Fruit fly (Drosophila melanogaster): Measurements from ENCODE around the gene smg.
A peak's percentile ranks its signal among the peaks of the same experiment; 100 is the strongest.

smg gene

dm6 chr3L:9020436-9021370 is 22.9 kb upstream of the smg start:
- TF ChIP-seq kay (GFP tag; ENCODE audit: borderline replicate concordance): peak; percentile 54
- no peak for TF ChIP-seq CG5204 (GFP tag; optimal IDR thresholded peaks at IDR 0.05)

- TF ChIP-seq CG12768 (GFP tag; optimal IDR thresholded peaks at IDR 0.05): no peak
- no peak for TF ChIP-seq Mnt (GFP tag; optimal IDR thresholded peaks at IDR 0.05)
- TF ChIP-seq CG1620 (GFP tag; optimal IDR thresholded peaks at IDR 0.05): no peak
- no peak for TF ChIP-seq Crg-1 (GFP tag; optimal IDR thresholded peaks at IDR 0.05)
- TF ChIP-seq bab1 (GFP tag; optimal IDR thresholded peaks at IDR 0.05): no peak
- TF ChIP-seq ovo (GFP tag; optimal IDR thresholded peaks at IDR 0.05): no peak
- TF ChIP-seq toe (GFP tag; optimal IDR thresholded peaks at IDR 0.05): no peak
- TF ChIP-seq CG14711 (tag; optimal IDR thresholded peaks at IDR 0.05): no peak
- TF ChIP-seq Clk (GFP tag; optimal IDR thresholded peaks at IDR 0.05): no peak
- no peak for TF ChIP-seq CG5204 (GFP tag; optimal IDR thresholded peaks at IDR 0.05)
- no peak for TF ChIP-seq Hr96 (GFP tag; optimal IDR thresholded peaks at IDR 0.05)
- TF ChIP-seq tj (GFP tag; optimal IDR thresholded peaks at IDR 0.05): no peak
- TF ChIP-seq pad (GFP tag; optimal IDR thresholded peaks at IDR 0.05): no peak
- TF ChIP-seq CG33017 (tag; optimal IDR thresholded peaks at IDR 0.05): no peak
- no peak for TF ChIP-seq CG7045 (GFP tag; optimal IDR thresholded peaks at IDR 0.05)
- no peak for TF ChIP-seq cic (GFP tag; optimal IDR thresholded peaks at IDR 0.05)
- no peak for TF ChIP-seq kay (GFP tag; ENCODE audit: borderline replicate concordance)
- no peak for TF ChIP-seq CG7101 (tag; optimal IDR thresholded peaks at IDR 0.05)
- TF ChIP-seq CG11617 (GFP tag; optimal IDR thresholded peaks at IDR 0.05): no peak
- no peak for TF ChIP-seq cnc (optimal IDR thresholded peaks at IDR 0.05)
These were observed 21.4 kb upstream of the smg start, which contains the start of gene Doc2 for dm6 chr3L:9019196-9019662. Doc2 (minus strand) TSS chr3L:9019246.

dm6 chr3L:9017414-9017813 is 19.6 kb upstream of the smg start:
- no peak for TF ChIP-seq cnc (optimal IDR thresholded peaks at IDR 0.05)
- no peak for TF ChIP-seq pad (GFP tag; optimal IDR thresholded peaks at IDR 0.05)
- no peak for TF ChIP-seq kay (GFP tag; ENCODE audit: borderline replicate concordance)
- TF ChIP-seq toe (GFP tag; optimal IDR thresholded peaks at IDR 0.05): no peak
- no peak for TF ChIP-seq ovo (GFP tag; optimal IDR thresholded peaks at IDR 0.05)
- TF ChIP-seq cic (GFP tag; optimal IDR thresholded peaks at IDR 0.05): no peak
- no peak for TF ChIP-seq CG7045 (GFP tag; optimal IDR thresholded peaks at IDR 0.05)
- no peak for TF ChIP-seq tj (GFP tag; optimal IDR thresholded peaks at IDR 0.05)
- TF ChIP-seq CG5204 (GFP tag; optimal IDR thresholded peaks at IDR 0.05): no peak

- no peak for TF ChIP-seq CG5204 (GFP tag; optimal IDR thresholded peaks at IDR 0.05)
- no peak for TF ChIP-seq CG11617 (GFP tag; optimal IDR thresholded peaks at IDR 0.05)
- no peak for TF ChIP-seq cnc (optimal IDR thresholded peaks at IDR 0.05)
- no peak for TF ChIP-seq CG7045 (GFP tag; optimal IDR thresholded peaks at IDR 0.05)
- TF ChIP-seq Hr96 (GFP tag; optimal IDR thresholded peaks at IDR 0.05): no peak
- no peak for TF ChIP-seq ovo (GFP tag; optimal IDR thresholded peaks at IDR 0.05)
- TF ChIP-seq Mnt (GFP tag; optimal IDR thresholded peaks at IDR 0.05): no peak
- no peak for TF ChIP-seq CG7101 (tag; optimal IDR thresholded peaks at IDR 0.05)
- no peak for TF ChIP-seq CG14711 (tag; optimal IDR thresholded peaks at IDR 0.05)
- no peak for TF ChIP-seq tj (GFP tag; optimal IDR thresholded peaks at IDR 0.05)
- TF ChIP-seq Clk (GFP tag; optimal IDR thresholded peaks at IDR 0.05): no peak
These were observed 16.0 kb upstream of the smg start for dm6 chr3L:9013745-9014144.

- TF ChIP-seq toe (GFP tag; optimal IDR thresholded peaks at IDR 0.05) (no peak), CG7101 (tag; optimal IDR thresholded peaks at IDR 0.05) (no peak), CG1620 (GFP tag; optimal IDR thresholded peaks at IDR 0.05) (no peak), Hr96 (GFP tag; optimal IDR thresholded peaks at IDR 0.05) (no peak), pad (GFP tag; optimal IDR thresholded peaks at IDR 0.05) (no peak), Crg-1 (GFP tag; optimal IDR thresholded peaks at IDR 0.05) (no peak), kay (GFP tag; ENCODE audit: borderline replicate concordance) (no peak), tj (GFP tag; optimal IDR thresholded peaks at IDR 0.05) (no peak), CG5204 (GFP tag; optimal IDR thresholded peaks at IDR 0.05) (no peak), CG7045 (GFP tag; optimal IDR thresholded peaks at IDR 0.05) (no peak), CG11617 (GFP tag; optimal IDR thresholded peaks at IDR 0.05) (no peak), cnc (optimal IDR thresholded peaks at IDR 0.05) (no peak), Clk (GFP tag; optimal IDR thresholded peaks at IDR 0.05) (no peak), bab1 (GFP tag; optimal IDR thresholded peaks at IDR 0.05) (no peak), CG14711 (tag; optimal IDR thresholded peaks at IDR 0.05) (no peak), ovo (GFP tag; optimal IDR thresholded peaks at IDR 0.05) (no peak)
These were observed 13.9 kb upstream of the smg start for dm6 chr3L:9011485-9012389.

- TF ChIP-seq cnc (optimal IDR thresholded peaks at IDR 0.05) (no peak), CG11617 (GFP tag; optimal IDR thresholded peaks at IDR 0.05) (no peak), CG14711 (tag; optimal IDR thresholded peaks at IDR 0.05) (no peak), CG33017 (tag; optimal IDR thresholded peaks at IDR 0.05) (no peak), Hr96 (GFP tag; optimal IDR thresholded peaks at IDR 0.05) (no peak), tj (GFP tag; optimal IDR thresholded peaks at IDR 0.05) (no peak)
These were observed 11.9 kb upstream of the smg start, which contains the start of gene CG5194 for dm6 chr3L:9009738-9010137. CG5194 (minus strand) TSS chr3L:9009838.
